Worm (Caenorhabditis elegans) whole organism, midembryonic: ENCODE data around the gene ZK1128.1.

Source experiments
- T22C8.4 ChIP-seq: fragments of 200-800 bp; sonication (Bioruptor generic); IDR thresholded peaks from 2 replicates; pipeline ENCODE4 v1.3.6; 2022; ENCODE audit warnings: missing genetic modification characterization, missing compliant biosample characterization
- cog-1 ChIP-seq: sonication (generic microtip); optimal IDR thresholded peaks from 2 replicates; lab custom pipeline; 2016; ENCODE audit warnings: missing genetic modification characterization, missing compliant biosample characterization
- flt-1 ChIP-seq: fragments of 200-800 bp; sonication (Bioruptor generic); IDR thresholded peaks from 2 replicates; pipeline ENCODE4 v1.3.6; 2022; ENCODE audit warnings: missing genetic modification characterization, missing compliant biosample characterization
- klf-2 ChIP-seq: fragments of 200-800 bp; sonication (Bioruptor generic); conservative IDR thresholded peaks from 2 replicates; pipeline ENCODE4 v1.3.6; 2022; ENCODE audit warnings: missing genetic modification reagents, missing genetic modification characterization, missing compliant biosample characterization
- med-1 ChIP-seq: sonication (generic microtip); optimal IDR thresholded peaks from 2 replicates; lab custom pipeline; 2017; ENCODE audit warnings: missing genetic modification characterization, mild to moderate bottlenecking, missing compliant biosample characterization, antibody characterized with exemption, missing genetic modification reagents; ENCODE audit not compliant: insufficient read depth
- ref-1 ChIP-seq: fragments of 200-800 bp; sonication (Bioruptor generic); conservative IDR thresholded peaks from 2 replicates; pipeline ENCODE4 v1.3.6; 2022; ENCODE audit warnings: missing genetic modification reagents, missing genetic modification characterization, missing compliant biosample characterization
- tab-1 ChIP-seq: fragments of 200-800 bp; sonication (Bioruptor generic); IDR thresholded peaks from 2 replicates; pipeline ENCODE4 v1.3.6; 2022; ENCODE audit warnings: missing genetic modification characterization, missing compliant biosample characterization
- ztf-23 ChIP-seq: fragments of 200-800 bp; sonication (Bioruptor generic); IDR thresholded peaks from 2 replicates; pipeline ENCODE4 v1.3.6; 2022; ENCODE audit warnings: missing genetic modification reagents, missing genetic modification characterization, missing compliant biosample characterization
- ztf-29 ChIP-seq: fragments of 200-800 bp; sonication (Bioruptor generic); IDR thresholded peaks from 2 replicates; pipeline ENCODE4 v1.3.6; 2022; ENCODE audit warnings: missing genetic modification reagents, missing genetic modification characterization, missing compliant biosample characterization

ZK1128.1 gene

ce11 chrIII:10106390-10106789, 8.2 kb downstream of the ZK1128.1 start, which contains the start of gene srt-55:
TSS of gene srt-55 (minus strand) at chrIII:10106490.
- TF ChIP-seq flt-1 (GFP tag; lab: Robert Waterston, UW), result no peak
- TF ChIP-seq T22C8.4 (GFP tag; lab: Robert Waterston, UW), result no peak
- no peak for TF ChIP-seq ref-1 (GFP tag; lab: Robert Waterston, UW)
- TF ChIP-seq tab-1, result no peak
- no peak for TF ChIP-seq klf-2 (GFP tag; lab: Robert Waterston, UW)

ce11 chrIII:10101352-10101751, 13.2 kb downstream of the ZK1128.1 start, which contains the start of gene kel-10:
TSS of gene kel-10 (minus strand) at chrIII:10101452.
- TF ChIP-seq tab-1 (no peak), klf-2 (GFP tag; lab: Robert Waterston, UW) (no peak), cog-1 (tag; lab: Kevin White, UChicago) (no peak), T22C8.4 (GFP tag; lab: Robert Waterston, UW) (no peak), med-1 (GFP tag; lab: Kevin White, UChicago) (no peak), flt-1 (GFP tag; lab: Robert Waterston, UW) (no peak), ref-1 (GFP tag; lab: Robert Waterston, UW) (no peak), ztf-23 (no peak), ztf-29 (no peak)

ce11 chrIII:10097981-10098380, 16.6 kb downstream of the ZK1128.1 start, which contains the start of gene spop-1:
TSS of gene spop-1 (minus strand) at chrIII:10098081.
- TF ChIP-seq med-1 (GFP tag; lab: Kevin White, UChicago) (no peak), T22C8.4 (GFP tag; lab: Robert Waterston, UW) (no peak), ref-1 (GFP tag; lab: Robert Waterston, UW) (no peak), flt-1 (GFP tag; lab: Robert Waterston, UW) (no peak), klf-2 (GFP tag; lab: Robert Waterston, UW) (no peak), ztf-23 (no peak), tab-1 (no peak), ztf-29 (no peak), cog-1 (tag; lab: Kevin White, UChicago) (no peak)

ce11 chrIII:10096525-10096972, 18.0 kb downstream of the ZK1128.1 start:
- TF ChIP-seq tab-1 (0 out of 2 replicates have a peak, but pooled peaks have one; percentile 47), klf-2 (GFP tag; lab: Robert Waterston, UW) (no peak), cog-1 (tag; lab: Kevin White, UChicago) (peak; percentile 69), T22C8.4 (GFP tag; lab: Robert Waterston, UW) (0 out of 2 replicates have a peak, but pooled peaks have one; percentile 43), flt-1 (GFP tag; lab: Robert Waterston, UW) (peak; percentile 64; the same call in 1 of the 2 replicates), med-1 (GFP tag; lab: Kevin White, UChicago) (no peak), ztf-23 (0 out of 2 replicates have a peak, but pooled peaks have one; percentile 48), ztf-29 (0 out of 2 replicates have a peak, but pooled peaks have one; percentile 6), ref-1 (GFP tag; lab: Robert Waterston, UW) (no peak)

- TF ChIP-seq med-1 (GFP tag; lab: Kevin White, UChicago) (no peak), tab-1 (no peak), T22C8.4 (GFP tag; lab: Robert Waterston, UW) (no peak), klf-2 (GFP tag; lab: Robert Waterston, UW) (no peak), ref-1 (GFP tag; lab: Robert Waterston, UW) (no peak), ztf-23 (no peak)
Measured at ce11 chrIII:10095377-10095776, 19.2 kb downstream of the ZK1128.1 start.

- no peak for TF ChIP-seq med-1 (GFP tag; lab: Kevin White, UChicago)
- no peak for TF ChIP-seq T22C8.4 (GFP tag; lab: Robert Waterston, UW)
- TF ChIP-seq ztf-23, result no peak
- TF ChIP-seq ref-1 (GFP tag; lab: Robert Waterston, UW), result no peak
- TF ChIP-seq tab-1, result peak; percentile 76; the same call in 1 of the 2 replicates
- peak; percentile 76 for TF ChIP-seq flt-1 (GFP tag; lab: Robert Waterston, UW)
- no peak for TF ChIP-seq klf-2 (GFP tag; lab: Robert Waterston, UW)
- TF ChIP-seq ztf-29, result no peak
- TF ChIP-seq cog-1 (tag; lab: Kevin White, UChicago), result peak; percentile 25
Measured at ce11 chrIII:10094538-10094937, 20.0 kb downstream of the ZK1128.1 start.

ce11 chrIII:10093093-10093492, 21.5 kb downstream of the ZK1128.1 start:
- no peak for TF ChIP-seq ztf-29
- no peak for TF ChIP-seq med-1 (GFP tag; lab: Kevin White, UChicago)
- TF ChIP-seq ztf-23, result no peak
- no peak for TF ChIP-seq flt-1 (GFP tag; lab: Robert Waterston, UW)
- TF ChIP-seq T22C8.4 (GFP tag; lab: Robert Waterston, UW), result no peak
- TF ChIP-seq tab-1, result no peak
- TF ChIP-seq cog-1 (tag; lab: Kevin White, UChicago), result no peak
- no peak for TF ChIP-seq ref-1 (GFP tag; lab: Robert Waterston, UW)
- TF ChIP-seq klf-2 (GFP tag; lab: Robert Waterston, UW), result no peak

- TF ChIP-seq ztf-23, result no peak
- TF ChIP-seq med-1 (GFP tag; lab: Kevin White, UChicago), result no peak
- TF ChIP-seq T22C8.4 (GFP tag; lab: Robert Waterston, UW), result no peak
- no peak for TF ChIP-seq flt-1 (GFP tag; lab: Robert Waterston, UW)
- TF ChIP-seq klf-2 (GFP tag; lab: Robert Waterston, UW), result no peak
- no peak for TF ChIP-seq tab-1
Measured at ce11 chrIII:10090685-10091084, 23.9 kb downstream of the ZK1128.1 start, which contains the start of gene gtf-2H2C. TSS of gene gtf-2H2C (minus strand) at chrIII:10090785.

- no peak for TF ChIP-seq T22C8.4 (GFP tag; lab: Robert Waterston, UW)
- no peak for TF ChIP-seq klf-2 (GFP tag; lab: Robert Waterston, UW)
- TF ChIP-seq ztf-29, result no peak
Measured at ce11 chrIII:10088508-10088981, 26.0 kb downstream of the ZK1128.1 start, which contains the start of gene hal-2. TSS of gene hal-2 (minus strand) at chrIII:10088931.
